Worm (Caenorhabditis elegans) whole organism, L1 larva: Measurements from ENCODE around the gene crn-3.

Source experiments
- C16A3.4 ChIP-seq: fragments of 150-350 bp; optimal IDR thresholded peaks from 2 replicates; lab custom pipeline; 2014; ENCODE audit warnings: missing biosample characterization, missing genetic modification characterization
- aha-1 ChIP-seq: fragments of 150-350 bp; optimal IDR thresholded peaks from 2 replicates; lab custom pipeline; 2014; ENCODE audit warnings: missing biosample characterization, missing genetic modification characterization
- ama-1 ChIP-seq: fragments of 150-350 bp; optimal IDR thresholded peaks from 2 replicates; lab custom pipeline; 2014
- blmp-1 ChIP-seq: fragments of 150-350 bp; optimal IDR thresholded peaks from 2 replicates; lab custom pipeline; 2014; ENCODE audit warnings: missing biosample characterization, missing genetic modification characterization
- ceh-8 ChIP-seq: fragments of 200-800 bp; sonication (Bioruptor generic); optimal IDR thresholded peaks from 2 replicates; lab custom pipeline; 2018; ENCODE audit warnings: mild to moderate bottlenecking, missing genetic modification characterization, moderate library complexity, missing compliant biosample characterization
- ceh-90 ChIP-seq: sonication (generic microtip); optimal IDR thresholded peaks from 2 replicates; lab custom pipeline; 2016; ENCODE audit warnings: missing genetic modification characterization, missing compliant biosample characterization
- dpl-1 ChIP-seq, 3 experiments: fragments of 150-350 bp in 2 of 3; sonication (generic microtip) in 1 of 3; optimal IDR thresholded peaks; 2 replicates each; lab custom pipeline; 2014 to 2017; ENCODE audit warnings: missing biosample characterization in 3 of 3, missing genetic modification characterization in 3 of 3, missing genetic modification reagents in 3 of 3
- dsc-1 ChIP-seq: sonication (generic microtip); optimal IDR thresholded peaks from 2 replicates; lab custom pipeline; 2016; ENCODE audit warnings: mild to moderate bottlenecking, missing genetic modification characterization, missing compliant biosample characterization
- efl-1 ChIP-seq, 4 experiments: fragments of 150-350 bp; optimal IDR thresholded peaks in 3 of 4; peaks in 1 of 4; 1 replicate in 1 of 4; 2 replicates in 3 of 4; lab custom pipeline; 2014; ENCODE audit warnings: missing biosample characterization in 2 of 4, missing genetic modification characterization in 2 of 4, missing genetic modification reagents in 2 of 4
- elt-3 ChIP-seq, 6 experiments: fragments of 150-350 bp in 1 of 6; sonication (generic microtip); optimal IDR thresholded peaks; 2 replicates each; lab custom pipeline; 2017 to 2018; ENCODE audit warnings: missing biosample characterization in 6 of 6, missing genetic modification characterization in 6 of 6, inconsistent platforms in 1 of 6
- irx-1 ChIP-seq: sonication (generic microtip); optimal IDR thresholded peaks from 2 replicates; lab custom pipeline; 2016; ENCODE audit warnings: missing genetic modification characterization, missing compliant biosample characterization
- lin-13 ChIP-seq: fragments of 150-350 bp; optimal IDR thresholded peaks from 2 replicates; lab custom pipeline; 2014; ENCODE audit warnings: missing biosample characterization, missing genetic modification reagents, missing genetic modification characterization
- lin-14 ChIP-seq: fragments of 200-800 bp; sonication (Bioruptor generic); optimal IDR thresholded peaks from 2 replicates; lab custom pipeline; 2018; ENCODE audit warnings: mild to moderate bottlenecking, missing genetic modification characterization, moderate library complexity, missing compliant biosample characterization
- lin-35 ChIP-seq, 2 experiments: fragments of 150-350 bp; optimal IDR thresholded peaks; 2 replicates each; lab custom pipeline; 2014; ENCODE audit warnings: missing biosample characterization in 2 of 2, missing genetic modification characterization in 2 of 2, missing genetic modification reagents in 2 of 2
- lsy-2 ChIP-seq, 2 experiments: fragments of 150-350 bp; optimal IDR thresholded peaks; 2 replicates each; lab custom pipeline; 2014; ENCODE audit warnings: missing biosample characterization in 2 of 2, missing genetic modification characterization in 2 of 2
- mef-2 ChIP-seq: fragments of 150-350 bp; optimal IDR thresholded peaks from 2 replicates; lab custom pipeline; 2014; ENCODE audit warnings: missing biosample characterization, missing genetic modification characterization
- mep-1 ChIP-seq: fragments of 150-350 bp; optimal IDR thresholded peaks from 2 replicates; lab custom pipeline; 2014; ENCODE audit warnings: missing biosample characterization, missing genetic modification characterization
- nhr-11 ChIP-seq: fragments of 150-350 bp; optimal IDR thresholded peaks from 2 replicates; lab custom pipeline; 2014; ENCODE audit warnings: missing biosample characterization, missing genetic modification characterization
- nhr-12 ChIP-seq: sonication (generic microtip); optimal IDR thresholded peaks from 2 replicates; lab custom pipeline; 2017; ENCODE audit warnings: missing biosample characterization, missing genetic modification characterization
- nhr-20 ChIP-seq: sonication (generic microtip); optimal IDR thresholded peaks from 2 replicates; lab custom pipeline; 2016; ENCODE audit warnings: mild to moderate bottlenecking, missing genetic modification characterization, missing compliant biosample characterization
- nhr-237 ChIP-seq: fragments of 150-350 bp; optimal IDR thresholded peaks from 2 replicates; lab custom pipeline; 2014; ENCODE audit warnings: missing biosample characterization, missing genetic modification characterization
- nhr-47 ChIP-seq: sonication (generic microtip); optimal IDR thresholded peaks from 2 replicates; lab custom pipeline; 2016; ENCODE audit warnings: mild to moderate bottlenecking, missing genetic modification characterization, moderate library complexity, missing compliant biosample characterization
- nhr-71 ChIP-seq: sonication (generic microtip); optimal IDR thresholded peaks from 2 replicates; lab custom pipeline; 2016; ENCODE audit warnings: mild to moderate bottlenecking, missing genetic modification characterization, moderate library complexity, missing compliant biosample characterization
- nhr-77 ChIP-seq: fragments of 150-350 bp; optimal IDR thresholded peaks from 2 replicates; lab custom pipeline; 2014; ENCODE audit warnings: missing biosample characterization, missing genetic modification characterization
- nhr-84 ChIP-seq: sonication (generic microtip); optimal IDR thresholded peaks from 2 replicates; lab custom pipeline; 2017; ENCODE audit warnings: missing biosample characterization, missing genetic modification characterization
- nhr-85 ChIP-seq: sonication (generic microtip); peaks from one replicate; lab custom pipeline; 2016; ENCODE audit warnings: missing genetic modification characterization, inconsistent platforms, missing compliant biosample characterization
- rnt-1 ChIP-seq: sonication (generic microtip); optimal IDR thresholded peaks from 2 replicates; lab custom pipeline; 2016; ENCODE audit warnings: mild to moderate bottlenecking, missing genetic modification characterization, moderate library complexity, missing compliant biosample characterization
- skn-1 ChIP-seq: fragments of 150-350 bp; optimal IDR thresholded peaks from 2 replicates; lab custom pipeline; 2014; ENCODE audit warnings: missing biosample characterization, missing genetic modification characterization
- snu-23 ChIP-seq: sonication (generic microtip); optimal IDR thresholded peaks from 2 replicates; lab custom pipeline; 2016; ENCODE audit warnings: missing genetic modification characterization, missing compliant biosample characterization
- sptf-1 ChIP-seq: fragments of 150-350 bp; optimal IDR thresholded peaks from 2 replicates; lab custom pipeline; 2014; ENCODE audit warnings: missing biosample characterization, missing genetic modification characterization
- unc-86 ChIP-seq: sonication (generic microtip); optimal IDR thresholded peaks from 2 replicates; lab custom pipeline; 2016; ENCODE audit warnings: missing genetic modification characterization, missing compliant biosample characterization
- unc-98 ChIP-seq: fragments of 200-800 bp; sonication (Bioruptor generic); IDR thresholded peaks from 2 replicates; pipeline ENCODE4 v1.3.6; 2022; ENCODE audit warnings: missing genetic modification characterization, missing compliant biosample characterization
- xbp-1 ChIP-seq: sonication (generic microtip); optimal IDR thresholded peaks from 2 replicates; lab custom pipeline; 2016; ENCODE audit warnings: missing genetic modification characterization, missing compliant biosample characterization
- ztf-11 ChIP-seq, 2 experiments: sonication (generic microtip); optimal IDR thresholded peaks; 2 replicates each; lab custom pipeline; 2016 to 2017; ENCODE audit warnings: missing genetic modification characterization in 2 of 2, missing biosample characterization in 1 of 2, missing compliant biosample characterization in 1 of 2

Gene crn-3

ce11 chrII:10571967-10572366 lies 15.9 kb upstream of the crn-3 start, which contains the start of gene C06A1.3:
Gene C06A1.3 (plus strand): TSS chrII:10572267.
- TF ChIP-seq dpl-1 (GFP tag; optimal IDR thresholded peaks at IDR 0.05; lab: Kevin White, UChicago), result no peak

DNA sequence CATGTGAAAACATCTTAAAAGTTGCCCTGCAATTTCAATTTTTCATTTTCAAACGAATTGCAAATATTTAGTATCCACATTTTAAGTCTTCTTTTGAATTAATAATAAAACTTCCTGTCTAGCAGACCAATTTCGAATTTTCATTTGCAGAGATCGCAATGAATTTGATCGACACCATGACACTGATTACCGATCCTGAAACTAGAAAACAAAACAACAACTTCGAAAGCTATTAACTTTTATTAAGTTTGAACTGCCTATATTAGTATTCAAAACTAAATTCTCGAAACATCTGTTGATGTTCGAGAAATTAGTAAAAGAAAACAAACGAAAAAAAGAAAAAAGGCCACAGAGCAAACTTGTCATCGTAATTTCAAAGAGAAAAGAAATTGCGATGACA lies 13.7 kb upstream of the crn-3 start:
- TF ChIP-seq nhr-12 (tag; lab: Kevin White, UChicago) (no peak), mef-2 (tag; lab: Kevin White, UChicago) (no peak)

DNA sequence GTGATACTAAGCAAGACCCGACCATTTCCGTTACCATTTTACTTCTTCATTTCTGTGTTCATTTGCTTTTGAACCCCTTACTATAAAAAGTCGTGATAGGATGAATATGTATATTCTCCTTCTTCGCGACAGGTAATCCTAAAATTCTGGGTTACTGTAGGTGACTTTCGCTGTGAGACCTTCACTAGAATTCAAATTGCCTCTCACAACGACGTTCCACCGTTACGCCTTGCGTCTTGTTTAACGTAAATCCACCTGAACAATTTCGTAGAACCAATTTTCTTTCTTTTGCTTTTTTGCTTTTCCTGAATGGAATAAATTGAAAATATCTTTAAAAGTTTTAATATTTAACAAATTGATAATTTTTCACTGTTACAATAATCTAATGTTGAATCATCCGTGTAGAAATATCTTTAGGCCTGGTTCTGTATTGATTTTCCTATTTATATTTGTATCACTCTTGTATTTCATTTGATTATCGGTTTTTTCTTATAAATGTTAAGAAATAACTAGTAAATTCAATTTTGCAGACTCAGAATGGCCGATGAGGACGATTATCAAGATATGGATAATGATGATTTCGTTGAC lies 8.9 kb upstream of the crn-3 start, which contains the start of gene rpb-6:
rpb-6 (plus strand) TSS at position 538 of the 588 bp plus-strand sequence.
- TF ChIP-seq ceh-8 (GFP tag; lab: Kevin White, UChicago) (no peak), nhr-47 (tag; lab: Kevin White, UChicago) (peak; percentile 38), nhr-85 (tag; lab: Kevin White, UChicago) (no peak), lin-13 (GFP tag; lab: Kevin White, UChicago) (peak; percentile 24), lin-14 (GFP tag; lab: Kevin White, UChicago) (no peak), nhr-11 (tag; lab: Kevin White, UChicago) (no peak), mep-1 (peak; percentile 52), ama-1 (lab: Kevin White, UChicago) (no peak), blmp-1 (tag; lab: Kevin White, UChicago) (peak; percentile 54), snu-23 (GFP tag; lab: Kevin White, UChicago) (peak; percentile 17), dpl-1 (GFP tag; optimal IDR thresholded peaks at IDR 0.05; lab: Kevin White, UChicago) (peak; percentile 75 to 88 (median 84)), lsy-2 (tag; optimal IDR thresholded peaks at IDR 0.05; lab: Kevin White, UChicago) (peak; percentile 52 to 86), xbp-1 (tag; lab: Kevin White, UChicago) (no peak), nhr-71 (tag; lab: Kevin White, UChicago) (peak; percentile 39), elt-3 (tag; optimal IDR thresholded peaks at IDR 0.05; lab: Kevin White, UChicago) (peak in 1 of 6 experiments; percentile 2), unc-86 (tag; lab: Kevin White, UChicago) (no peak), nhr-84 (tag; lab: Kevin White, UChicago) (no peak), nhr-20 (peak; percentile 7), rnt-1 (tag; lab: Kevin White, UChicago) (peak; percentile 41), nhr-237 (no peak), ztf-11 (tag; optimal IDR thresholded peaks at IDR 0.05; lab: Kevin White, UChicago) (no peak), efl-1 (optimal IDR thresholded peaks at IDR 0.05; lab: Kevin White, UChicago) (peak; percentile 37 to 87), efl-1 (GFP tag; optimal IDR thresholded peaks at IDR 0.05 in 1 of 2; lab: Kevin White, UChicago) (peak; percentile 87 to 99), skn-1 (tag; lab: Kevin White, UChicago) (peak; percentile 20), C16A3.4 (peak; percentile 25), aha-1 (tag; lab: Kevin White, UChicago) (no peak), dsc-1 (tag; lab: Kevin White, UChicago) (no peak), ceh-90 (no peak), nhr-77 (tag; lab: Kevin White, UChicago) (no peak), irx-1 (tag; lab: Kevin White, UChicago) (no peak), unc-98 (no peak), lin-35 (GFP tag; optimal IDR thresholded peaks at IDR 0.05; lab: Kevin White, UChicago) (peak; percentile 73 to 94), sptf-1 (tag; lab: Kevin White, UChicago) (no peak)

- no peak for TF ChIP-seq unc-86 (tag; lab: Kevin White, UChicago)
- TF ChIP-seq dpl-1 (GFP tag; optimal IDR thresholded peaks at IDR 0.05; lab: Kevin White, UChicago), result no peak
- TF ChIP-seq efl-1 (optimal IDR thresholded peaks at IDR 0.05; lab: Kevin White, UChicago), result no peak
- TF ChIP-seq efl-1 (GFP tag; optimal IDR thresholded peaks at IDR 0.05 in 1 of 2; lab: Kevin White, UChicago), result peak in 1 of 2 experiments; percentile 14
- TF ChIP-seq, all 84 proteins: peak for 1
Observed at ce11 chrII:10579655-10580054, 8.2 kb upstream of the crn-3 start, which contains the start of gene dohh-1. Gene dohh-1 (plus strand): TSS chrII:10579955.
